Fruit fly (Drosophila melanogaster) whole organism, prepupa: ENCODE measurements around the gene CG12984.
A peak's percentile ranks its signal among the peaks of the same experiment; 100 is the strongest.

Experiments used
- Blimp-1 ChIP-seq: fragments of 200-800 bp; sonication (Bioruptor generic); optimal IDR thresholded peaks from 3 replicates; lab custom pipeline; 2017; ENCODE audit warnings: missing biosample characterization, missing genetic modification characterization, mild to moderate bottlenecking, moderate library complexity, missing genetic modification reagents
- CG10631 ChIP-seq: fragments of 200-800 bp; sonication (Bioruptor generic); optimal IDR thresholded peaks from 2 replicates; lab custom pipeline; 2016; ENCODE audit warnings: missing biosample characterization, missing genetic modification characterization
- CG10669 ChIP-seq: fragments of 200-800 bp; sonication (Bioruptor generic); optimal IDR thresholded peaks from 3 replicates; lab custom pipeline; 2018; ENCODE audit warnings: missing biosample characterization, mild to moderate bottlenecking, missing genetic modification characterization, moderate library complexity
- CG11762 ChIP-seq: fragments of 200-800 bp; sonication (Bioruptor generic); optimal IDR thresholded peaks from 3 replicates; lab custom pipeline; 2016; ENCODE audit warnings: missing biosample characterization, missing genetic modification characterization; ENCODE audit not compliant: insufficient read depth
- CG15336 ChIP-seq: fragments of 200-800 bp; sonication (Bioruptor generic); IDR thresholded peaks from 2 replicates; pipeline ENCODE4 v1.3.6; 2022; ENCODE audit warnings: missing biosample characterization, missing genetic modification characterization
- CG1621 ChIP-seq: fragments of 200-800 bp; sonication (Bioruptor generic); optimal IDR thresholded peaks from 3 replicates; lab custom pipeline; 2018; ENCODE audit warnings: missing biosample characterization, mild to moderate bottlenecking, missing genetic modification characterization
- CG3032 ChIP-seq: fragments of 200-800 bp; optimal IDR thresholded peaks from 2 replicates; lab custom pipeline; 2019; ENCODE audit warnings: missing biosample characterization, mild to moderate bottlenecking, missing genetic modification characterization, moderate library complexity
- CG31627 ChIP-seq: fragments of 200-800 bp; sonication (Bioruptor generic); optimal IDR thresholded peaks from 3 replicates; lab custom pipeline; 2016; ENCODE audit warnings: missing biosample characterization, missing genetic modification characterization
- CG34406 ChIP-seq: fragments of 200-800 bp; sonication (Bioruptor generic); optimal IDR thresholded peaks from 3 replicates; lab custom pipeline; 2016; ENCODE audit warnings: missing biosample characterization, missing genetic modification characterization
- CG3919 ChIP-seq: fragments of 200-800 bp; sonication (Bioruptor generic); optimal IDR thresholded peaks from 3 replicates; lab custom pipeline; 2016; ENCODE audit warnings: missing biosample characterization, missing genetic modification characterization
- CG4318 ChIP-seq: fragments of 200-800 bp; sonication (Bioruptor generic); optimal IDR thresholded peaks from 3 replicates; lab custom pipeline; 2017; ENCODE audit warnings: missing biosample characterization, mild to moderate bottlenecking, missing genetic modification characterization
- CG6163 ChIP-seq: fragments of 200-800 bp; sonication (Bioruptor generic); IDR thresholded peaks from 3 replicates; pipeline ENCODE4 v1.3.6; 2022; ENCODE audit warnings: missing biosample characterization, missing genetic modification characterization
- CG6276 ChIP-seq: fragments of 200-800 bp; sonication (Bioruptor generic); optimal IDR thresholded peaks from 2 replicates; lab custom pipeline; 2017; ENCODE audit warnings: missing biosample characterization, mild to moderate bottlenecking, missing genetic modification characterization
- CG7368 ChIP-seq: fragments of 200-800 bp; sonication (Bioruptor generic); optimal IDR thresholded peaks from 3 replicates; lab custom pipeline; 2016; ENCODE audit warnings: missing biosample characterization, missing genetic modification characterization
- CG8119 ChIP-seq: fragments of 200-800 bp; sonication (Bioruptor generic); IDR thresholded peaks from 3 replicates; pipeline ENCODE4 v1.3.6; 2022; ENCODE audit warnings: missing biosample characterization, missing genetic modification characterization
- CG8319 ChIP-seq: fragments of 200-800 bp; sonication (Bioruptor generic); optimal IDR thresholded peaks from 3 replicates; lab custom pipeline; 2016; ENCODE audit warnings: missing biosample characterization, missing genetic modification characterization
- CG9139 ChIP-seq: fragments of 200-800 bp; sonication (Bioruptor generic); optimal IDR thresholded peaks from 3 replicates; lab custom pipeline; 2017; ENCODE audit warnings: missing biosample characterization, mild to moderate bottlenecking, missing genetic modification characterization
- Eip78C ChIP-seq: fragments of 200-800 bp; sonication (Bioruptor generic); peaks from one replicate; lab custom pipeline; 2016; ENCODE audit warnings: missing biosample characterization, missing genetic modification characterization
- Eip93F ChIP-seq: fragments of 200-800 bp; sonication (Bioruptor generic); optimal IDR thresholded peaks from 2 replicates; lab custom pipeline; 2016; ENCODE audit warnings: missing biosample characterization, mild to moderate bottlenecking, missing genetic modification characterization
- Ets96B ChIP-seq: fragments of 200-800 bp; optimal IDR thresholded peaks from 2 replicates; lab custom pipeline; 2019; ENCODE audit warnings: missing biosample characterization, mild to moderate bottlenecking, missing genetic modification characterization, moderate library complexity
- Hr38 ChIP-seq: sonication (Bioruptor generic); optimal IDR thresholded peaks from 2 replicates; lab custom pipeline; 2016; ENCODE audit warnings: missing biosample characterization, missing genetic modification characterization
- Hr39 ChIP-seq: fragments of 200-800 bp; sonication (Bioruptor generic); optimal IDR thresholded peaks from 2 replicates; lab custom pipeline; 2016; ENCODE audit warnings: missing biosample characterization, missing genetic modification characterization
- Hr4 ChIP-seq: fragments of 200-800 bp; sonication (Bioruptor generic); optimal IDR thresholded peaks from 3 replicates; lab custom pipeline; 2016; ENCODE audit warnings: missing biosample characterization, missing genetic modification characterization
- Lpt ChIP-seq: fragments of 200-800 bp; sonication (Bioruptor generic); optimal IDR thresholded peaks from 3 replicates; lab custom pipeline; 2016; ENCODE audit warnings: missing biosample characterization, missing genetic modification characterization
- Met ChIP-seq: fragments of 200-800 bp; sonication (Bioruptor generic); optimal IDR thresholded peaks from 3 replicates; lab custom pipeline; 2016; ENCODE audit warnings: missing biosample characterization, missing genetic modification characterization
- OdsH ChIP-seq: fragments of 200-800 bp; sonication (Bioruptor generic); optimal IDR thresholded peaks from 3 replicates; lab custom pipeline; 2016; ENCODE audit warnings: missing biosample characterization, missing genetic modification characterization
- Smox ChIP-seq: fragments of 200-800 bp; sonication (Bioruptor generic); optimal IDR thresholded peaks from 3 replicates; lab custom pipeline; 2016; ENCODE audit warnings: missing biosample characterization, missing genetic modification characterization
- Sox102F ChIP-seq: fragments of 200-800 bp; sonication (Bioruptor generic); optimal IDR thresholded peaks from 2 replicates; lab custom pipeline; 2016; ENCODE audit warnings: missing biosample characterization, mild to moderate bottlenecking, missing genetic modification characterization
- Sox14 ChIP-seq: fragments of 200-800 bp; sonication (Bioruptor generic); optimal IDR thresholded peaks from 3 replicates; lab custom pipeline; 2016; ENCODE audit warnings: missing biosample characterization, missing genetic modification characterization
- Sox15 ChIP-seq: fragments of 200-800 bp; sonication (Bioruptor generic); optimal IDR thresholded peaks from 3 replicates; lab custom pipeline; 2016; ENCODE audit warnings: missing biosample characterization, missing genetic modification characterization
- acj6 ChIP-seq: fragments of 200-800 bp; sonication (Bioruptor generic); optimal IDR thresholded peaks from 3 replicates; lab custom pipeline; 2016; ENCODE audit warnings: missing biosample characterization, missing genetic modification characterization
- cyc ChIP-seq: fragments of 200-800 bp; sonication (Bioruptor generic); optimal IDR thresholded peaks from 3 replicates; lab custom pipeline; 2016; ENCODE audit warnings: missing biosample characterization, missing genetic modification characterization
- dac ChIP-seq: fragments of 200-800 bp; sonication (Bioruptor generic); optimal IDR thresholded peaks from 2 replicates; lab custom pipeline; 2017; ENCODE audit warnings: missing biosample characterization, mild to moderate bottlenecking, missing genetic modification characterization
- dsx ChIP-seq: fragments of 200-800 bp; optimal IDR thresholded peaks from 3 replicates; lab custom pipeline; 2019; ENCODE audit warnings: missing biosample characterization, mild to moderate bottlenecking, missing genetic modification characterization, moderate library complexity; ENCODE audit not compliant: poor library complexity, severe bottlenecking
- esn ChIP-seq: fragments of 200-800 bp; sonication (Bioruptor generic); optimal IDR thresholded peaks from 2 replicates; lab custom pipeline; 2016; ENCODE audit warnings: missing biosample characterization, mild to moderate bottlenecking, missing genetic modification characterization, moderate library complexity
- fd59A ChIP-seq: fragments of 200-800 bp; sonication (Bioruptor generic); optimal IDR thresholded peaks from 2 replicates; lab custom pipeline; 2017; ENCODE audit warnings: missing biosample characterization, mild to moderate bottlenecking, missing genetic modification characterization, missing genetic modification reagents
- lz ChIP-seq: fragments of 200-800 bp; sonication (Bioruptor generic); optimal IDR thresholded peaks from 3 replicates; lab custom pipeline; 2016; ENCODE audit warnings: missing biosample characterization, missing genetic modification characterization
- pdm3 ChIP-seq: fragments of 200-800 bp; sonication (Bioruptor generic); optimal IDR thresholded peaks from 3 replicates; lab custom pipeline; 2016; ENCODE audit warnings: missing biosample characterization, missing genetic modification characterization
- salr ChIP-seq, 2 experiments: fragments of 200-800 bp; sonication (Bioruptor generic); optimal IDR thresholded peaks; 3 replicates each; lab custom pipeline; 2016 to 2018; ENCODE audit warnings: missing biosample characterization in 2 of 2, missing genetic modification characterization in 2 of 2, mild to moderate bottlenecking in 1 of 2
- ss ChIP-seq, 2 experiments: fragments of 200-800 bp; sonication (Bioruptor generic); optimal IDR thresholded peaks; 2 replicates in 1 of 2; 3 replicates in 1 of 2; lab custom pipeline; 2017 to 2018; ENCODE audit warnings: mild to moderate bottlenecking in 2 of 2, missing biosample characterization in 2 of 2, missing genetic modification characterization in 2 of 2, moderate library complexity in 1 of 2
- svp ChIP-seq: fragments of 200-800 bp; sonication (Bioruptor generic); peaks from one replicate; lab custom pipeline; 2016; ENCODE audit warnings: missing biosample characterization, missing genetic modification characterization
- topi ChIP-seq: fragments of 200-800 bp; sonication (Bioruptor generic); optimal IDR thresholded peaks from 3 replicates; lab custom pipeline; 2016; ENCODE audit warnings: missing biosample characterization, missing genetic modification characterization
- vri ChIP-seq: fragments of 200-800 bp; sonication (Bioruptor generic); optimal IDR thresholded peaks from 3 replicates; lab custom pipeline; 2016; ENCODE audit warnings: missing biosample characterization, mild to moderate bottlenecking, missing genetic modification characterization

Gene CG12984

dm6 chr3L:21031093-21031930 is 39.8 kb downstream of the CG12984 start, which contains the start of the genes CG10584 and Polr3E (continued):
- TF ChIP-seq Eip93F (GFP tag; lab: Kevin White, UChicago) = peak; percentile 84
- TF ChIP-seq Blimp-1 (GFP tag; lab: Kevin White, UChicago) = peak; percentile 82
- peak; percentile 91 for TF ChIP-seq Ets96B (tag; lab: Kevin White, UChicago)
- peak; percentile 73 for TF ChIP-seq Sox14 (GFP tag; lab: Kevin White, UChicago)
- TF ChIP-seq Lpt (GFP tag; lab: Kevin White, UChicago) = peak; percentile 90
- peak; percentile 78 for TF ChIP-seq Sox102F (GFP tag; lab: Kevin White, UChicago)
- no peak for TF ChIP-seq Hr38 (GFP tag; lab: Kevin White, UChicago)
- peak; percentile 80 for TF ChIP-seq fd59A
- peak; percentile 80 for TF ChIP-seq vri (GFP tag; lab: Kevin White, UChicago)
- TF ChIP-seq cyc (GFP tag; lab: Kevin White, UChicago) = peak; percentile 74
- TF ChIP-seq CG3032 (tag; lab: Kevin White, UChicago) = peak; percentile 95
- TF ChIP-seq Hr4 (GFP tag; lab: Kevin White, UChicago) = peak; percentile 89
- TF ChIP-seq Sox15 = peak; percentile 87
- TF ChIP-seq CG15336 = peak; percentile 87
- TF ChIP-seq Hr39 = peak; percentile 65
- peak; percentile 91 for TF ChIP-seq CG8119 (GFP tag; lab: Robert Waterston, UW)
- TF ChIP-seq CG10631 = peak; percentile 94
- peak; percentile 81 for TF ChIP-seq topi

- TF ChIP-seq CG8319 (GFP tag; lab: Kevin White, UChicago) (no peak), CG11762 (GFP tag; lab: Kevin White, UChicago) (no peak), Sox14 (GFP tag; lab: Kevin White, UChicago) (no peak), CG4318 (GFP tag; lab: Kevin White, UChicago) (no peak), CG8119 (GFP tag; lab: Robert Waterston, UW) (no peak), acj6 (no peak), Ets96B (tag; lab: Kevin White, UChicago) (no peak), OdsH (GFP tag; lab: Kevin White, UChicago) (no peak), Sox102F (GFP tag; lab: Kevin White, UChicago) (no peak), salr (GFP tag; optimal IDR thresholded peaks at IDR 0.05; lab: Kevin White, UChicago) (no peak), dac (GFP tag; lab: Kevin White, UChicago) (no peak), pdm3 (GFP tag; lab: Kevin White, UChicago) (no peak), CG15336 (no peak), CG6276 (no peak), fd59A (no peak)
Observed at dm6 chr3L:21034103-21034280, 42.5 kb downstream of the CG12984 start, which contains the start of gene CG10581. Gene CG10581 (minus strand): TSS chr3L:21034203.

- TF ChIP-seq CG7368 (no peak), CG31627 (GFP tag; lab: Kevin White, UChicago) (peak; percentile 16), ss (GFP tag; optimal IDR thresholded peaks at IDR 0.05; lab: Kevin White, UChicago) (peak; percentile 56 to 66), Hr4 (GFP tag; lab: Kevin White, UChicago) (peak; percentile 21), CG1621 (tag; lab: Kevin White, UChicago) (peak; percentile 82), CG10669 (no peak), vri (GFP tag; lab: Kevin White, UChicago) (peak; percentile 41), esn (GFP tag; lab: Kevin White, UChicago) (peak; percentile 39), svp (peak; percentile 78), pdm3 (GFP tag; lab: Kevin White, UChicago) (peak; percentile 5), Ets96B (tag; lab: Kevin White, UChicago) (no peak), Sox102F (GFP tag; lab: Kevin White, UChicago) (peak; percentile 30), Blimp-1 (GFP tag; lab: Kevin White, UChicago) (no peak), CG9139 (GFP tag; lab: Kevin White, UChicago) (peak; percentile 16), Eip78C (GFP tag; lab: Kevin White, UChicago) (peak; percentile 72), lz (GFP tag; lab: Kevin White, UChicago) (peak; percentile 14), cyc (GFP tag; lab: Kevin White, UChicago) (no peak), CG3032 (tag; lab: Kevin White, UChicago) (no peak), CG34406 (GFP tag; lab: Kevin White, UChicago) (no peak), Met (GFP tag; lab: Kevin White, UChicago) (peak; percentile 20), CG3919 (GFP tag; lab: Kevin White, UChicago) (peak; percentile 24), CG6276 (no peak), CG6163 (GFP tag; lab: Robert Waterston, UW) (0 out of 3 replicates have a peak, but pooled peaks have one; percentile 13), Smox (peak; percentile 25), dsx (GFP tag; lab: Kevin White, UChicago) (peak; percentile 45)
Observed at dm6 chr3L:21034281-21035221, 43.1 kb downstream of the CG12984 start, which contains the start of gene siz. Gene siz (plus strand): TSS chr3L:21034535.
